Worm (Caenorhabditis elegans) whole organism, early embryonic: ENCODE data around the gene ZK1307.9.

Experiments
- B0310.2 ChIP-seq: sonication (generic microtip); optimal IDR thresholded peaks from 2 replicates; lab custom pipeline; 2016; ENCODE audit warnings: mild to moderate bottlenecking, missing genetic modification characterization, missing compliant biosample characterization
- ama-1 ChIP-seq: fragments of 150-350 bp; optimal IDR thresholded peaks from 2 replicates; lab custom pipeline; 2014
- ceh-13 ChIP-seq: fragments of 200-800 bp; sonication (Bioruptor generic); optimal IDR thresholded peaks from 2 replicates; lab custom pipeline; 2018; ENCODE audit warnings: mild to moderate bottlenecking, missing genetic modification characterization, missing compliant biosample characterization
- ceh-36 ChIP-seq: sonication (generic microtip); optimal IDR thresholded peaks from 2 replicates; lab custom pipeline; 2016; ENCODE audit warnings: missing genetic modification characterization, inconsistent platforms, missing compliant biosample characterization
- scrt-1 ChIP-seq: fragments of 200-800 bp; sonication (Bioruptor generic); IDR thresholded peaks from 2 replicates; pipeline ENCODE4 v1.3.6; 2022; ENCODE audit warnings: missing genetic modification characterization, missing compliant biosample characterization

DNA sequence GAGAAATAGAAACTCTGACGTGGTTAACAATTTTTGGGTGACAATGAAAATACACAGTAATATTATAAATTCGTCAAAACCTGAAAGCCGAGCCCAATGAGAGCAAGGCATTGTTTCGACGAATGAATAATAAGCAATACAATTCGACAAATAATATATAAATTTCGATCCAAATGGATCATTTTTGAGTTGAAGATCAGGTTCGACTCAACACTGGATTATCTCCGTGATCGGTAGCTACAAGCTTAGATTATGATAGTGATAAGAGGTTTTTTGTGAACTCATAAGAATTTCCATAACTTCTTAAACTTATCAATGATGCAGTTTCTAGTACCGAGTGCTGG, 31.4 kb upstream of the ZK1307.9 start:
- TF ChIP-seq ceh-36 (tag; lab: Kevin White, UChicago) (no peak), ama-1 (lab: Kevin White, UChicago) (no peak), B0310.2 (no peak), scrt-1 (GFP tag; lab: Robert Waterston, UW) (no peak), ceh-13 (GFP tag; lab: Kevin White, UChicago) (no peak)
